Worm (Caenorhabditis elegans) whole organism, L2 larva: ENCODE measurements around the gene aipr-1.

Source experiments
- aly-2 ChIP-seq: fragments of 150-350 bp; optimal IDR thresholded peaks from 2 replicates; lab custom pipeline; 2014; ENCODE audit warnings: missing biosample characterization, missing genetic modification characterization
- ama-1 ChIP-seq: fragments of 150-350 bp; optimal IDR thresholded peaks from 2 replicates; lab custom pipeline; 2018; ENCODE audit warnings: inconsistent platforms
- crh-2 ChIP-seq: sonication (generic microtip); optimal IDR thresholded peaks from 2 replicates; lab custom pipeline; 2017; ENCODE audit warnings: missing biosample characterization, missing genetic modification characterization
- elt-3 ChIP-seq: sonication (generic microtip); optimal IDR thresholded peaks from 2 replicates; lab custom pipeline; 2017; ENCODE audit warnings: missing biosample characterization, missing genetic modification characterization
- gmeb-1 ChIP-seq: fragments of 150-350 bp; optimal IDR thresholded peaks from 2 replicates; lab custom pipeline; 2014; ENCODE audit warnings: missing biosample characterization, missing genetic modification characterization
- lin-39 ChIP-seq: fragments of 150-350 bp; optimal IDR thresholded peaks from 2 replicates; lab custom pipeline; 2014; ENCODE audit warnings: missing biosample characterization, missing genetic modification reagents, missing genetic modification characterization
- mbf-1 ChIP-seq: sonication (generic microtip); optimal IDR thresholded peaks from 2 replicates; lab custom pipeline; 2017; ENCODE audit warnings: missing biosample characterization, missing genetic modification characterization
- mdl-1 ChIP-seq, 2 experiments: fragments of 150-350 bp in 1 of 2; sonication (generic microtip) in 1 of 2; optimal IDR thresholded peaks; 2 replicates each; lab custom pipeline; 2017; ENCODE audit warnings: missing biosample characterization in 2 of 2, missing genetic modification characterization in 2 of 2
- nhr-129 ChIP-seq: fragments of 150-350 bp; optimal IDR thresholded peaks from 2 replicates; lab custom pipeline; 2014; ENCODE audit warnings: missing biosample characterization, missing genetic modification characterization
- nhr-23 ChIP-seq: fragments of 150-350 bp; optimal IDR thresholded peaks from 2 replicates; lab custom pipeline; 2014; ENCODE audit warnings: missing biosample characterization, missing genetic modification reagents, missing genetic modification characterization
- nhr-237 ChIP-seq: fragments of 150-350 bp; optimal IDR thresholded peaks from 2 replicates; lab custom pipeline; 2014; ENCODE audit warnings: missing biosample characterization, missing genetic modification characterization
- unc-55 ChIP-seq: fragments of 150-350 bp; sonication (generic microtip); optimal IDR thresholded peaks from 3 replicates; lab custom pipeline; 2014; ENCODE audit warnings: missing biosample characterization, missing genetic modification reagents, missing genetic modification characterization
- unc-62 ChIP-seq: fragments of 150-350 bp; optimal IDR thresholded peaks from 2 replicates; lab custom pipeline; 2014; ENCODE audit warnings: missing biosample characterization, missing genetic modification reagents, missing genetic modification characterization
- ztf-11 ChIP-seq: sonication (generic microtip); optimal IDR thresholded peaks from 2 replicates; lab custom pipeline; 2017; ENCODE audit warnings: missing biosample characterization, missing genetic modification characterization

- no peak for TF ChIP-seq mbf-1 (tag; lab: Kevin White, UChicago)
- no peak for TF ChIP-seq elt-3 (tag; lab: Kevin White, UChicago)
- no peak for TF ChIP-seq ama-1
- no peak for TF ChIP-seq lin-39 (tag; lab: Kevin White, UChicago)
- TF ChIP-seq unc-62 (GFP tag; lab: Kevin White, UChicago): no peak
- no peak for TF ChIP-seq nhr-23 (tag; lab: Kevin White, UChicago)
- TF ChIP-seq mdl-1 (tag; optimal IDR thresholded peaks at IDR 0.05; lab: Kevin White, UChicago): no peak
- no peak for TF ChIP-seq unc-55 (GFP tag; lab: Kevin White, UChicago)
- TF ChIP-seq nhr-237 (tag; lab: Kevin White, UChicago): no peak
- TF ChIP-seq crh-2: no peak
- no peak for TF ChIP-seq ztf-11
- no peak for TF ChIP-seq gmeb-1 (tag; lab: Kevin White, UChicago)
- TF ChIP-seq aly-2 (tag; lab: Kevin White, UChicago): no peak
- TF ChIP-seq nhr-129: no peak
Measured at ce11 chrII:6592251-6592650, 1.8 kb downstream of the aipr-1 start, which contains the start of gene C56C10.9.
